Fruit fly (Drosophila melanogaster): ENCODE data around the gene CheB38a.

CheB38a gene

dm6 chr2L:20831060-20831459 is 12.7 kb upstream of the CheB38a start, which contains the start of gene CG31674 (continued):
- TF ChIP-seq CG15696 (tag; optimal IDR thresholded peaks at IDR 0.05): no peak
- no peak for TF ChIP-seq CG12219 (GFP tag; optimal IDR thresholded peaks at IDR 0.05)
- TF ChIP-seq Eip74EF (GFP tag; optimal IDR thresholded peaks at IDR 0.05): no peak
- TF ChIP-seq pros (GFP tag; optimal IDR thresholded peaks at IDR 0.05): no peak
- no peak for TF ChIP-seq CG7372 (GFP tag; IDR thresholded peaks at IDR 0.05)
- TF ChIP-seq Hmx (GFP tag; optimal IDR thresholded peaks at IDR 0.05): no peak
- TF ChIP-seq CHES-1-like (GFP tag; optimal IDR thresholded peaks at IDR 0.05): no peak
- no peak for TF ChIP-seq CG4707 (GFP tag; optimal IDR thresholded peaks at IDR 0.05)
- no peak for TF ChIP-seq Nf-YB (GFP tag; optimal IDR thresholded peaks at IDR 0.05)
- no peak for TF ChIP-seq CG1529 (GFP tag; optimal IDR thresholded peaks at IDR 0.05)
- TF ChIP-seq slou (GFP tag; optimal IDR thresholded peaks at IDR 0.05): no peak
- TF ChIP-seq yki (optimal IDR thresholded peaks at IDR 0.05): no peak
- TF ChIP-seq gsb (GFP tag; IDR thresholded peaks at IDR 0.05): no peak
- TF ChIP-seq Ravus (GFP tag; IDR thresholded peaks at IDR 0.05): no peak
- peak; percentile 20 for TF ChIP-seq CG7839 (tag; optimal IDR thresholded peaks at IDR 0.05)
- TF ChIP-seq sug (tag; optimal IDR thresholded peaks at IDR 0.05): peak; percentile 37
- TF ChIP-seq gfzf (GFP tag; optimal IDR thresholded peaks at IDR 0.05): no peak
- no peak for TF ChIP-seq CG9876 (GFP tag; optimal IDR thresholded peaks at IDR 0.05)
- no peak for TF ChIP-seq CG7928 (GFP tag; optimal IDR thresholded peaks at IDR 0.05)
- no peak for TF ChIP-seq CG11723 (GFP tag; optimal IDR thresholded peaks at IDR 0.05)
- peak; percentile 79 for TF ChIP-seq exex (tag; optimal IDR thresholded peaks at IDR 0.05)
- no peak for TF ChIP-seq vfl (GFP tag; optimal IDR thresholded peaks at IDR 0.05)
- peak; percentile 20 for TF ChIP-seq CG17359 (tag; optimal IDR thresholded peaks at IDR 0.05)

- no peak for TF ChIP-seq org-1 (GFP tag; optimal IDR thresholded peaks at IDR 0.05)
- TF ChIP-seq grau (tag; optimal IDR thresholded peaks at IDR 0.05): peak; percentile 4
- TF ChIP-seq CG8290 (GFP tag; optimal IDR thresholded peaks at IDR 0.05): no peak
- no peak for TF ChIP-seq CG8290 (tag; optimal IDR thresholded peaks at IDR 0.05)
- 0 out of 3 replicates have a peak, but pooled peaks have one; percentile 42 for TF ChIP-seq so (GFP tag; IDR thresholded peaks at IDR 0.05)
- TF ChIP-seq CG5953 (GFP tag; IDR thresholded peaks at IDR 0.05): no peak
- no peak for TF ChIP-seq tx (GFP tag; optimal IDR thresholded peaks at IDR 0.05)
- TF ChIP-seq CG7839 (tag; optimal IDR thresholded peaks at IDR 0.05): peak; percentile 3
- peak; percentile 33 for TF ChIP-seq Fer1 (GFP tag; optimal IDR thresholded peaks at IDR 0.05)
- TF ChIP-seq zf30C (GFP tag; optimal IDR thresholded peaks at IDR 0.05): no peak
- TF ChIP-seq CG11456 (GFP tag; IDR thresholded peaks at IDR 0.05): no peak
- peak; percentile 3 for TF ChIP-seq Meics (GFP tag; optimal IDR thresholded peaks at IDR 0.05)
- no peak for TF ChIP-seq CG9797 (GFP tag; optimal IDR thresholded peaks at IDR 0.05)
- no peak for TF ChIP-seq GATAe (GFP tag; conservative IDR thresholded peaks at IDR 0.05)
- no peak for TF ChIP-seq CG15514 (GFP tag; optimal IDR thresholded peaks at IDR 0.05)
- no peak for TF ChIP-seq Bdp1 (GFP tag; optimal IDR thresholded peaks at IDR 0.05)
- TF ChIP-seq exex (tag; optimal IDR thresholded peaks at IDR 0.05): peak; percentile 17
- TF ChIP-seq CG4854 (GFP tag; optimal IDR thresholded peaks at IDR 0.05): no peak
- TF ChIP-seq CG15073 (GFP tag; optimal IDR thresholded peaks at IDR 0.05): no peak
- TF ChIP-seq CG13287 (GFP tag; IDR thresholded peaks at IDR 0.05; ENCODE audit: partially characterized antibody): peak; percentile 18; the same call in 1 of the 2 replicates
- TF ChIP-seq MESR4 (GFP tag; optimal IDR thresholded peaks at IDR 0.05): no peak
- no peak for TF ChIP-seq CG14860 (GFP tag; IDR thresholded peaks at IDR 0.05; ENCODE audit: partially characterized antibody)
- TF ChIP-seq CG42726 (GFP tag; IDR thresholded peaks at IDR 0.05; ENCODE audit: partially characterized antibody): no peak
- TF ChIP-seq gce (GFP tag; IDR thresholded peaks at IDR 0.05): no peak
- no peak for TF ChIP-seq CG1647 (GFP tag; optimal IDR thresholded peaks at IDR 0.05)
- TF ChIP-seq fd102C (GFP tag; optimal IDR thresholded peaks at IDR 0.05): no peak
- TF ChIP-seq jigr1 (GFP tag; IDR thresholded peaks at IDR 0.05): no peak
- TF ChIP-seq gem (tag; optimal IDR thresholded peaks at IDR 0.05): no peak
- no peak for TF ChIP-seq Jarid2 (GFP tag; optimal IDR thresholded peaks at IDR 0.05)
These were observed 11.5 kb upstream of the CheB38a start for dm6 chr2L:20829755-20830396.

All from whole organism, embryonic.